Worm (Caenorhabditis elegans) whole organism, young adult: Measurements from ENCODE around the gene ZK666.4.

ENCODE experiments used
- B0019.2 ChIP-seq: fragments of 200-800 bp; sonication (Bioruptor generic); conservative IDR thresholded peaks from 2 replicates; pipeline ENCODE4 v1.3.6; 2022; ENCODE audit warnings: missing genetic modification reagents, missing genetic modification characterization, missing compliant biosample characterization
- B0035.1 ChIP-seq: sonication (generic microtip); optimal IDR thresholded peaks from 2 replicates; lab custom pipeline; 2016; ENCODE audit warnings: missing genetic modification characterization, mild to moderate bottlenecking, missing compliant biosample characterization, missing genotype, missing genetic modification reagents
- B0336.3 ChIP-seq: fragments of 200-800 bp; sonication (Bioruptor generic); IDR thresholded peaks from 2 replicates; pipeline ENCODE4 v1.3.6; 2022; ENCODE audit warnings: missing genetic modification characterization, missing compliant biosample characterization
- C17E4.6 ChIP-seq: fragments of 200-800 bp; sonication (Bioruptor generic); IDR thresholded peaks from 2 replicates; pipeline ENCODE4 v1.3.6; 2022; ENCODE audit warnings: missing genetic modification reagents, missing genetic modification characterization, missing compliant biosample characterization
- D2030.7 ChIP-seq: fragments of 200-800 bp; sonication (Bioruptor generic); IDR thresholded peaks from 2 replicates; pipeline ENCODE4 v1.3.6; 2022; ENCODE audit warnings: missing genetic modification reagents, missing genetic modification characterization, missing compliant biosample characterization
- F39B2.1 ChIP-seq: fragments of 200-800 bp; sonication (Bioruptor generic); IDR thresholded peaks from 2 replicates; pipeline ENCODE4 v1.3.6; 2022; ENCODE audit warnings: missing genetic modification reagents, missing genetic modification characterization, missing compliant biosample characterization
- F57C9.4 ChIP-seq: sonication (generic microtip); optimal IDR thresholded peaks from 2 replicates; lab custom pipeline; 2017; ENCODE audit warnings: mild to moderate bottlenecking, missing genetic modification characterization, missing compliant biosample characterization
- K11D2.4 ChIP-seq: fragments of 200-800 bp; sonication (Bioruptor generic); IDR thresholded peaks from 2 replicates; pipeline ENCODE4 v1.3.6; 2022; ENCODE audit warnings: missing genetic modification reagents, missing genetic modification characterization, missing compliant biosample characterization
- Y95B8A.8 ChIP-seq: fragments of 200-800 bp; sonication (Bioruptor generic); IDR thresholded peaks from 2 replicates; pipeline ENCODE4 v1.3.6; 2022; ENCODE audit warnings: missing genetic modification reagents, missing genetic modification characterization, missing compliant biosample characterization
- aptf-2 ChIP-seq: fragments of 200-800 bp; sonication (Bioruptor generic); conservative IDR thresholded peaks from 2 replicates; pipeline ENCODE4 v1.3.6; 2022; ENCODE audit warnings: missing genetic modification reagents, missing genetic modification characterization, missing compliant biosample characterization
- attf-3 ChIP-seq: fragments of 200-800 bp; sonication (Bioruptor generic); conservative IDR thresholded peaks from 2 replicates; pipeline ENCODE4 v1.3.6; 2022; ENCODE audit warnings: missing genetic modification reagents, missing genetic modification characterization, missing compliant biosample characterization
- attf-5 ChIP-seq: fragments of 200-800 bp; sonication (Bioruptor generic); optimal IDR thresholded peaks from 2 replicates; lab custom pipeline; 2018; ENCODE audit warnings: mild to moderate bottlenecking, missing genetic modification characterization, missing compliant biosample characterization
- efl-1 ChIP-seq: fragments of 150-350 bp; optimal IDR thresholded peaks from 2 replicates; lab custom pipeline; 2014; ENCODE audit warnings: missing biosample characterization, missing genetic modification reagents, missing genetic modification characterization
- egrh-3 ChIP-seq: fragments of 200-800 bp; sonication (Bioruptor generic); IDR thresholded peaks from 2 replicates; pipeline ENCODE4 v1.3.6; 2022; ENCODE audit warnings: missing genetic modification reagents, missing genetic modification characterization, missing compliant biosample characterization
- hlh-12 ChIP-seq: sonication (generic microtip); optimal IDR thresholded peaks from 2 replicates; lab custom pipeline; 2016; ENCODE audit warnings: missing genetic modification characterization, missing compliant biosample characterization
- hlh-26 ChIP-seq: fragments of 200-800 bp; sonication (Bioruptor generic); conservative IDR thresholded peaks from 2 replicates; pipeline ENCODE4 v1.3.6; 2022; ENCODE audit warnings: missing genetic modification reagents, missing genetic modification characterization, missing compliant biosample characterization
- hmg-20 ChIP-seq: fragments of 200-800 bp; sonication (Bioruptor generic); IDR thresholded peaks from 2 replicates; pipeline ENCODE4 v1.3.6; 2022; ENCODE audit warnings: missing genetic modification reagents, missing genetic modification characterization, missing compliant biosample characterization
- hsf-1 ChIP-seq: fragments of 200-800 bp; sonication (Bioruptor generic); IDR thresholded peaks from 2 replicates; pipeline ENCODE4 v1.3.6; 2022; ENCODE audit warnings: missing genetic modification reagents, missing genetic modification characterization, missing compliant biosample characterization
- let-607 ChIP-seq, 2 experiments: fragments of 200-800 bp in 1 of 2; sonication (Bioruptor generic) in 1 of 2; sonication (generic microtip) in 1 of 2; optimal IDR thresholded peaks; 2 replicates each; lab custom pipeline; 2016 to 2018; ENCODE audit warnings: mild to moderate bottlenecking in 2 of 2, missing compliant biosample characterization in 2 of 2, missing genetic modification characterization in 2 of 2, moderate library complexity in 2 of 2, missing genotype in 1 of 2
- lsy-27 ChIP-seq: sonication (generic microtip); optimal IDR thresholded peaks from 2 replicates; lab custom pipeline; 2017; ENCODE audit warnings: missing genetic modification characterization, mild to moderate bottlenecking, missing compliant biosample characterization, antibody characterized with exemption, missing genotype, borderline replicate concordance; ENCODE audit not compliant: insufficient read depth
- madf-8 ChIP-seq: fragments of 200-800 bp; sonication (Bioruptor generic); conservative IDR thresholded peaks from 2 replicates; pipeline ENCODE4 v1.3.6; 2022; ENCODE audit warnings: missing genetic modification reagents, missing genetic modification characterization, missing compliant biosample characterization
- mes-4 ChIP-seq: sonication (generic microtip); optimal IDR thresholded peaks from 2 replicates; lab custom pipeline; 2016; ENCODE audit warnings: missing genotype, missing genetic modification characterization, missing compliant biosample characterization
- mxl-1 ChIP-seq: sonication (generic microtip); optimal IDR thresholded peaks from 2 replicates; lab custom pipeline; 2016; ENCODE audit warnings: missing genetic modification characterization, missing compliant biosample characterization
- nfya-1 ChIP-seq: sonication (generic microtip); optimal IDR thresholded peaks from 2 replicates; lab custom pipeline; 2017; ENCODE audit warnings: antibody characterized with exemption, missing compliant biosample characterization, missing genetic modification characterization, borderline replicate concordance; ENCODE audit not compliant: insufficient read depth
- nhr-27 ChIP-seq: fragments of 200-800 bp; sonication (Bioruptor generic); optimal IDR thresholded peaks from 2 replicates; lab custom pipeline; 2018; ENCODE audit warnings: mild to moderate bottlenecking, missing genetic modification characterization, moderate library complexity, missing compliant biosample characterization
- nhr-80 ChIP-seq: sonication (generic microtip); optimal IDR thresholded peaks from 2 replicates; lab custom pipeline; 2016; ENCODE audit warnings: missing genetic modification characterization, missing compliant biosample characterization
- sea-2 ChIP-seq: fragments of 200-800 bp; sonication (Bioruptor generic); IDR thresholded peaks from 2 replicates; pipeline ENCODE4 v1.3.6; 2022; ENCODE audit warnings: missing genetic modification characterization, missing compliant biosample characterization
- snpc-1.1 ChIP-seq: sonication (generic microtip); optimal IDR thresholded peaks from 2 replicates; lab custom pipeline; 2017; ENCODE audit warnings: missing genetic modification characterization, mild to moderate bottlenecking, missing compliant biosample characterization, antibody characterized with exemption, moderate library complexity, missing genotype, missing genetic modification reagents; ENCODE audit not compliant: insufficient read depth
- snpc-1.3 ChIP-seq: sonication (generic microtip); optimal IDR thresholded peaks from 2 replicates; lab custom pipeline; 2017; ENCODE audit warnings: missing genetic modification characterization, mild to moderate bottlenecking, missing compliant biosample characterization, antibody characterized with exemption, moderate library complexity, missing genotype, missing genetic modification reagents; ENCODE audit not compliant: insufficient read depth
- snpc-4 ChIP-seq, 5 experiments: fragments of 150-350 bp in 1 of 5; sonication (generic microtip) in 4 of 5; optimal IDR thresholded peaks; 2 replicates each; lab custom pipeline; 2014 to 2018; ENCODE audit warnings: missing genetic modification characterization in 5 of 5, missing biosample characterization in 3 of 5, antibody characterized with exemption in 2 of 5, mild to moderate bottlenecking in 2 of 5, missing compliant biosample characterization in 2 of 5, missing genotype in 2 of 5, moderate library complexity in 2 of 5, missing genetic modification reagents in 1 of 5
- tbp1 ChIP-seq: fragments of 200-800 bp; sonication (Bioruptor generic); optimal IDR thresholded peaks from 2 replicates; lab custom pipeline; 2018; ENCODE audit warnings: mild to moderate bottlenecking, missing genetic modification characterization, missing compliant biosample characterization
- unc-130 ChIP-seq: sonication (generic microtip); optimal IDR thresholded peaks from 2 replicates; lab custom pipeline; 2016; ENCODE audit warnings: missing genetic modification reagents, missing genetic modification characterization, missing compliant biosample characterization
- unc-62 ChIP-seq: fragments of 150-350 bp; optimal IDR thresholded peaks from 2 replicates; lab custom pipeline; 2014; ENCODE audit warnings: missing biosample characterization, missing genetic modification reagents, missing genetic modification characterization
- zfh-2 ChIP-seq: fragments of 200-800 bp; sonication (Bioruptor generic); conservative IDR thresholded peaks from 2 replicates; pipeline ENCODE4 v1.3.6; 2022; ENCODE audit warnings: missing genetic modification reagents, missing genetic modification characterization, missing compliant biosample characterization
- ztf-18 ChIP-seq: sonication (generic microtip); optimal IDR thresholded peaks from 2 replicates; lab custom pipeline; 2016; ENCODE audit warnings: missing genotype, mild to moderate bottlenecking, missing genetic modification characterization, missing compliant biosample characterization
- ztf-28 ChIP-seq: fragments of 200-800 bp; sonication (Bioruptor generic); IDR thresholded peaks from 2 replicates; pipeline ENCODE4 v1.3.6; 2022; ENCODE audit warnings: missing genetic modification reagents, missing genetic modification characterization, missing compliant biosample characterization
- ztf-6 ChIP-seq: fragments of 200-800 bp; sonication (Bioruptor generic); IDR thresholded peaks from 2 replicates; pipeline ENCODE4 v1.3.6; 2022; ENCODE audit warnings: missing genetic modification reagents, missing genetic modification characterization, missing compliant biosample characterization

ZK666.4 gene

ce11 chrII:10482899-10483298 is 5.8 kb downstream of the ZK666.4 start:
- TF ChIP-seq nhr-80 (tag; lab: Kevin White, UChicago) (peak; percentile 10), tbp1 (no peak)

- TF ChIP-seq egrh-3 (GFP tag; lab: Robert Waterston, UW) = no peak
- TF ChIP-seq lsy-27 = no peak
- TF ChIP-seq hsf-1 (GFP tag; lab: Robert Waterston, UW) = no peak
- TF ChIP-seq B0019.2 (GFP tag; lab: Robert Waterston, UW) = no peak
- TF ChIP-seq attf-5 (GFP tag; lab: Kevin White, UChicago) = no peak
- no peak for TF ChIP-seq C17E4.6 (GFP tag; lab: Robert Waterston, UW)
- no peak for TF ChIP-seq snpc-1.3
- no peak for TF ChIP-seq F57C9.4 (tag; lab: Kevin White, UChicago)
- no peak for TF ChIP-seq mxl-1 (tag; lab: Kevin White, UChicago)
- TF ChIP-seq zfh-2 (GFP tag; lab: Robert Waterston, UW) = no peak
- no peak for TF ChIP-seq sea-2 (GFP tag; lab: Robert Waterston, UW)
- TF ChIP-seq ztf-6 (GFP tag; lab: Robert Waterston, UW) = no peak
Measured at ce11 chrII:10483860-10484259, 6.8 kb downstream of the ZK666.4 start.

- no peak for TF ChIP-seq D2030.7 (GFP tag; lab: Robert Waterston, UW)
- TF ChIP-seq snpc-1.1 = no peak
- peak; percentile 18 for TF ChIP-seq nhr-80 (tag; lab: Kevin White, UChicago)
Measured at ce11 chrII:10485640-10486039, 8.6 kb downstream of the ZK666.4 start.

DNA sequence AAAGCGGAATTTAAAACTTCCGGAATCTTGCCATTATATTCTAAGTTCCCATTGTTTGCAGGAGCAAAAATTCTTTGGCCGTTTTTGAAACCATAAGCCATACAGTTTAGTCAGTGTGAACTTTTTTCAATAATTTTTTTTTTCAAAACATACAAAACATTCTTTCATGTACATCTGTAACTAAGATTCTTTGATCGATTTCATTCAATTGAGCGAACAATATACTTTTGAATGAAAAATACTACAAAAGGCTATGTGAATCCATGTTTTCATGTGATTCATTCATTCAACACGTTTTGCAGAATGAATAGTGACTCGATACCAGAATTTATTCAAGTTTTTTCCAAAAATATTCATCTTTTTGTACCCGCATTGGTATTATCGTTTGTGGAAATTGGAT is 9.7 kb downstream of the ZK666.4 start, which contains the start of gene ZK666.15:
Gene ZK666.15, plus strand, starts transcription at position 301 of the 400 bp plus-strand sequence.
- TF ChIP-seq ztf-18 (tag; lab: Kevin White, UChicago) (no peak), F39B2.1 (no peak), unc-130 (GFP tag; lab: Kevin White, UChicago) (no peak), F57C9.4 (tag; lab: Kevin White, UChicago) (no peak), lsy-27 (no peak), attf-3 (GFP tag; lab: Robert Waterston, UW) (no peak), madf-8 (GFP tag; lab: Robert Waterston, UW) (no peak)

DNA sequence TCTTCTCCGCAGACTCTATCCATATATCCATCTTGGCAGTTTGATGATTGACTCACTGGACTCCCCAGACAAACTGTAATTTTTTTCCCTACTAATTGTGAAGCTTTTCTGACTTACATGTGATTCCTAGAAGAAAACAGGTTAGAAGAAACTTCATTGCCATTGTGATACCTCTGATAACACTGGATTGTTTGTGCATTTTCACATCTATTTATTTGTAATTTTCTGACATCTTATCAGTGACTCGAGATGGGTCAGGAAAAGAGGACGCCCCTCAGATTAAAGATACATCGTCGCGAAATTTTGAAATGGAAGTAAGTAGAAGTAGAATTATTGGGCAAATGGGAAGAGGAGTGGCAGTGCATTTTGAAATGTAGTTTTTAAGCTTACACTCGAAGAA is 13.3 kb downstream of the ZK666.4 start, which contains the start of gene clec-61:
Gene clec-61, minus strand, starts transcription at position 209 of the 400 bp plus-strand sequence.
- TF ChIP-seq hmg-20 (no peak), unc-62 (no peak), mes-4 (no peak), aptf-2 (no peak), K11D2.4 (no peak), nhr-80 (tag; lab: Kevin White, UChicago) (no peak), lsy-27 (no peak), hlh-12 (no peak), ztf-28 (GFP tag; lab: Robert Waterston, UW) (no peak), snpc-4 (GFP tag; optimal IDR thresholded peaks at IDR 0.05; lab: Kevin White, UChicago) (no peak), snpc-4 (tag; optimal IDR thresholded peaks at IDR 0.05; lab: Kevin White, UChicago) (no peak), B0035.1 (tag; lab: Kevin White, UChicago) (no peak), hlh-26 (GFP tag; lab: Robert Waterston, UW) (no peak), nhr-27 (tag; lab: Kevin White, UChicago) (no peak), Y95B8A.8 (GFP tag; lab: Robert Waterston, UW) (no peak), B0336.3 (GFP tag; lab: Robert Waterston, UW) (no peak), efl-1 (GFP tag; lab: Kevin White, UChicago) (no peak), nfya-1 (no peak), let-607 (tag; optimal IDR thresholded peaks at IDR 0.05; lab: Kevin White, UChicago) (no peak)
